Worm (Caenorhabditis elegans) whole organism, late embryonic: Measurements from ENCODE around the gene cbp-1.

Experiments used
- nfya-1 ChIP-seq: sonication (generic microtip); optimal IDR thresholded peaks from 2 replicates; lab custom pipeline; 2017; ENCODE audit warnings: missing genetic modification characterization, mild to moderate bottlenecking, missing compliant biosample characterization, antibody characterized with exemption, moderate library complexity
- pag-3 ChIP-seq: sonication (generic microtip); optimal IDR thresholded peaks from 2 replicates; lab custom pipeline; 2016; ENCODE audit warnings: missing compliant biosample characterization, missing genetic modification characterization, borderline replicate concordance
- pha-4 ChIP-seq: fragments of 150-350 bp; optimal IDR thresholded peaks from 2 replicates; lab custom pipeline; 2018; ENCODE audit warnings: missing biosample characterization, missing genetic modification reagents, missing genetic modification characterization
- sox-4 ChIP-seq: sonication (generic microtip); optimal IDR thresholded peaks from 2 replicates; lab custom pipeline; 2017; ENCODE audit warnings: mild to moderate bottlenecking, missing genetic modification characterization, inconsistent platforms, missing compliant biosample characterization
- tbx-2 ChIP-seq: sonication (generic microtip); optimal IDR thresholded peaks from 2 replicates; lab custom pipeline; 2016; ENCODE audit warnings: missing genetic modification characterization, missing compliant biosample characterization

ce11 chrIII:9807560-9808046, 41.3 kb downstream of the cbp-1 start:
- TF ChIP-seq sox-4 (tag; lab: Kevin White, UChicago) (no peak), pag-3 (no peak), pha-4 (no peak), tbx-2 (tag; lab: Kevin White, UChicago) (no peak), nfya-1 (no peak)
